Worm (Caenorhabditis elegans): ENCODE data around the gene ubxn-2.
"Not testable (repeated sequence)": the region's sequence is repeated elsewhere in the genome, so short reads cannot be mapped to it uniquely, and the experiment has no call there.

ubxn-2 gene

DNA sequence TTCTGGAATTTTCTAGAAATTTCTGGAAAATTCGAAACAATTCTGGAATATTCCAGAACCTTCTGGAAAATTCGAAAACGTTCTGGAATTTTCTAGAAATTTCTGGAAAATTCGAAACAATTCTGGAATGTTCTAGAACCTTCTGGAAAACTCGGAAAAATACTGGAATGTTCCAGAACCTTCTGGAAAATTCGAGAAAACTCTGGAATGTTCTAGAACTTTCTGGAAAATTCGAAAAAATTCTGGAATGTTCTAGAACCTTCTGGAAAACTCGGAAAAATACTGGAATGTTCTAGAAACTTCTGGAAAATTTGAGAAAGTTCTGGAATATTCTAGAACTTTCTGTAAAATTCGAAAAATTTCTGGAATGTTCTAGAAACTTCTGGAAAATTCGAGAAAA lies 30.5 kb upstream of the ubxn-2 start:
- TF ChIP-seq nfyb-1 (GFP tag; IDR thresholded peaks at IDR 0.05), result peak; percentile 81
- peak; percentile 70 for TF ChIP-seq ceh-100 (GFP tag; IDR thresholded peaks at IDR 0.05)
- peak; percentile 82 for TF ChIP-seq pbrm-1 (GFP tag; IDR thresholded peaks at IDR 0.05)
- TF ChIP-seq attf-6 (GFP tag; IDR thresholded peaks at IDR 0.05), result peak; percentile 84
- TF ChIP-seq ekl-4 (GFP tag; IDR thresholded peaks at IDR 0.05), result peak; percentile 93
- TF ChIP-seq rcor-1 (GFP tag; IDR thresholded peaks at IDR 0.05), result peak; percentile 80
- 0 out of 2 replicates have a peak, but pooled peaks have one; percentile 46 for TF ChIP-seq bed-1 (GFP tag; IDR thresholded peaks at IDR 0.05)
- TF ChIP-seq Y53F4B.3 (GFP tag; IDR thresholded peaks at IDR 0.05), result peak; percentile 79; the same call in 1 of the 2 replicates
- peak; percentile 67 for TF ChIP-seq egrh-3 (GFP tag; IDR thresholded peaks at IDR 0.05)
- peak; percentile 66; the same call in 1 of the 2 replicates for TF ChIP-seq Y53G8AR.9 (GFP tag; conservative IDR thresholded peaks at IDR 0.05)
- peak; percentile 99 for TF ChIP-seq hsf-1 (GFP tag; IDR thresholded peaks at IDR 0.05)
- peak; percentile 74 for TF ChIP-seq B0019.2 (GFP tag; conservative IDR thresholded peaks at IDR 0.05)
- TF ChIP-seq ceh-40 (GFP tag; IDR thresholded peaks at IDR 0.05), result peak; percentile 86
- TF ChIP-seq lin-26 (GFP tag; IDR thresholded peaks at IDR 0.05), result peak; percentile 73
- TF ChIP-seq madf-6 (GFP tag; IDR thresholded peaks at IDR 0.05), result peak; percentile 66
- TF ChIP-seq let-526 (GFP tag; IDR thresholded peaks at IDR 0.05), result 0 out of 2 replicates have a peak, but pooled peaks have one; percentile 29
- peak; percentile 95 for TF ChIP-seq dox-1 (GFP tag; IDR thresholded peaks at IDR 0.05)
- TF ChIP-seq F39B2.1 (GFP tag; IDR thresholded peaks at IDR 0.05), result peak; percentile 73; the same call in 1 of the 2 replicates
- peak; percentile 30; the same call in 1 of the 2 replicates for TF ChIP-seq F33H1.4 (GFP tag; IDR thresholded peaks at IDR 0.05)
- TF ChIP-seq Y95B8A.8 (GFP tag; IDR thresholded peaks at IDR 0.05), result peak; percentile 88
- TF ChIP-seq mcd-1 (GFP tag; IDR thresholded peaks at IDR 0.05), result peak; percentile 29; the same call in 1 of the 2 replicates
- TF ChIP-seq D2030.7 (GFP tag; IDR thresholded peaks at IDR 0.05), result peak; percentile 84
- TF ChIP-seq ceh-91 (GFP tag; IDR thresholded peaks at IDR 0.05), result peak; percentile 68
- TF ChIP-seq attf-3 (GFP tag; conservative IDR thresholded peaks at IDR 0.05), result peak; percentile 55; the same call in 1 of the 2 replicates
- peak; percentile 8; the same call in 1 of the 2 replicates for TF ChIP-seq ztf-28 (GFP tag; IDR thresholded peaks at IDR 0.05)
- TF ChIP-seq rpc-1 (optimal IDR thresholded peaks at IDR 0.05), result peak; percentile 32
- not testable (repeated sequence) for TF ChIP-seq rpc-1 (tag; optimal IDR thresholded peaks at IDR 0.05)
- TF ChIP-seq Y56A3A.18 (GFP tag; IDR thresholded peaks at IDR 0.05), result peak; percentile 59; the same call in 1 of the 2 replicates
- peak; percentile 94 for TF ChIP-seq Y79H2A.3 (GFP tag; conservative IDR thresholded peaks at IDR 0.05)
- TF ChIP-seq madf-8 (GFP tag; conservative IDR thresholded peaks at IDR 0.05), result peak; percentile 24; the same call in 1 of the 2 replicates
- peak; percentile 73; the same call in 1 of the 2 replicates for TF ChIP-seq madf-3 (GFP tag; IDR thresholded peaks at IDR 0.05)

ce11 chrIV:2755472-2755871 lies 29.9 kb upstream of the ubxn-2 start:
- TF ChIP-seq ceh-91 (GFP tag; IDR thresholded peaks at IDR 0.05) (peak; percentile 32; the same call in 1 of the 2 replicates), Y79H2A.3 (GFP tag; conservative IDR thresholded peaks at IDR 0.05) (peak; percentile 71; the same call in 1 of the 2 replicates), Y95B8A.8 (GFP tag; IDR thresholded peaks at IDR 0.05) (peak; percentile 86), F39B2.1 (GFP tag; IDR thresholded peaks at IDR 0.05) (peak; percentile 89), B0019.2 (GFP tag; conservative IDR thresholded peaks at IDR 0.05) (peak; percentile 34; the same call in 1 of the 2 replicates), madf-3 (GFP tag; IDR thresholded peaks at IDR 0.05) (peak; percentile 72; the same call in 1 of the 2 replicates), dox-1 (GFP tag; IDR thresholded peaks at IDR 0.05) (peak; percentile 77), D2030.7 (GFP tag; IDR thresholded peaks at IDR 0.05) (peak; percentile 72), pbrm-1 (GFP tag; IDR thresholded peaks at IDR 0.05) (peak; percentile 41; the same call in 1 of the 2 replicates), attf-6 (GFP tag; IDR thresholded peaks at IDR 0.05) (0 out of 2 replicates have a peak, but pooled peaks have one; percentile 32), F33H1.4 (GFP tag; IDR thresholded peaks at IDR 0.05) (peak; percentile 46; the same call in 1 of the 2 replicates), hsf-1 (GFP tag; IDR thresholded peaks at IDR 0.05) (peak; percentile 99), ceh-40 (GFP tag; IDR thresholded peaks at IDR 0.05) (peak; percentile 84), ztf-25 (GFP tag; IDR thresholded peaks at IDR 0.05) (0 out of 2 replicates have a peak, but pooled peaks have one; percentile 58), egl-18 (GFP tag; IDR thresholded peaks at IDR 0.05) (peak; percentile 67; the same call in 1 of the 2 replicates), aptf-3 (GFP tag; IDR thresholded peaks at IDR 0.05) (peak; percentile 87), Y53F4B.3 (GFP tag; IDR thresholded peaks at IDR 0.05) (peak; percentile 76), ekl-4 (GFP tag; IDR thresholded peaks at IDR 0.05) (peak; percentile 90), rcor-1 (GFP tag; IDR thresholded peaks at IDR 0.05) (peak; percentile 53; the same call in 1 of the 2 replicates), Y56A3A.18 (GFP tag; IDR thresholded peaks at IDR 0.05) (peak; percentile 49), Y67H2A.10 (GFP tag; conservative IDR thresholded peaks at IDR 0.05) (peak; percentile 32; the same call in 1 of the 2 replicates), madf-6 (GFP tag; IDR thresholded peaks at IDR 0.05) (peak; percentile 63), nfyb-1 (GFP tag; IDR thresholded peaks at IDR 0.05) (peak; percentile 64; the same call in 1 of the 2 replicates), ceh-100 (GFP tag; IDR thresholded peaks at IDR 0.05) (peak; percentile 50; the same call in 1 of the 2 replicates)
